Worm (Caenorhabditis elegans) whole organism, L2 larva: ENCODE data around the gene msp-113.
A peak's percentile ranks its signal among the peaks of the same experiment; 100 is the strongest.
"Not testable (repeated sequence)": the region's sequence is repeated elsewhere in the genome, so short reads cannot be mapped to it uniquely, and the experiment has no call there.

Experiments
- F13H6.1 ChIP-seq: sonication (generic microtip); optimal IDR thresholded peaks from 2 replicates; lab custom pipeline; 2016; ENCODE audit warnings: missing genetic modification characterization, missing compliant biosample characterization
- Y55F3AM.14 ChIP-seq: fragments of 200-800 bp; sonication (Bioruptor generic); optimal IDR thresholded peaks from 2 replicates; lab custom pipeline; 2018; ENCODE audit warnings: mild to moderate bottlenecking, missing genetic modification characterization, missing compliant biosample characterization
- ZK546.5 ChIP-seq: sonication (generic microtip); optimal IDR thresholded peaks from 2 replicates; lab custom pipeline; 2017; ENCODE audit warnings: missing biosample characterization, missing genetic modification characterization
- aly-2 ChIP-seq: fragments of 150-350 bp; optimal IDR thresholded peaks from 2 replicates; lab custom pipeline; 2014; ENCODE audit warnings: missing biosample characterization, missing genetic modification characterization
- ama-1 ChIP-seq: fragments of 150-350 bp; optimal IDR thresholded peaks from 2 replicates; lab custom pipeline; 2018; ENCODE audit warnings: inconsistent platforms
- crh-2 ChIP-seq: sonication (generic microtip); optimal IDR thresholded peaks from 2 replicates; lab custom pipeline; 2017; ENCODE audit warnings: missing biosample characterization, missing genetic modification characterization
- egl-27 ChIP-seq: sonication (generic microtip); optimal IDR thresholded peaks from 3 replicates; lab custom pipeline; 2017; ENCODE audit warnings: missing biosample characterization, missing genetic modification reagents, missing genetic modification characterization
- elt-3 ChIP-seq: sonication (generic microtip); optimal IDR thresholded peaks from 2 replicates; lab custom pipeline; 2017; ENCODE audit warnings: missing biosample characterization, missing genetic modification characterization
- gmeb-1 ChIP-seq: fragments of 150-350 bp; optimal IDR thresholded peaks from 2 replicates; lab custom pipeline; 2014; ENCODE audit warnings: missing biosample characterization, missing genetic modification characterization
- lin-11 ChIP-seq: fragments of 150-350 bp; sonication (generic microtip); optimal IDR thresholded peaks from 2 replicates; lab custom pipeline; 2014; ENCODE audit warnings: missing biosample characterization, missing genetic modification characterization, inconsistent platforms, mixed read lengths
- lin-13 ChIP-seq: fragments of 150-350 bp; optimal IDR thresholded peaks from 2 replicates; lab custom pipeline; 2014; ENCODE audit warnings: missing biosample characterization, missing genetic modification reagents, missing genetic modification characterization
- lin-39 ChIP-seq: fragments of 150-350 bp; optimal IDR thresholded peaks from 2 replicates; lab custom pipeline; 2014; ENCODE audit warnings: missing biosample characterization, missing genetic modification reagents, missing genetic modification characterization
- mab-5 ChIP-seq: fragments of 150-350 bp; optimal IDR thresholded peaks from 2 replicates; lab custom pipeline; 2014; ENCODE audit warnings: missing biosample characterization, missing genetic modification characterization
- mbf-1 ChIP-seq: sonication (generic microtip); optimal IDR thresholded peaks from 2 replicates; lab custom pipeline; 2017; ENCODE audit warnings: missing biosample characterization, missing genetic modification characterization
- mdl-1 ChIP-seq, 2 experiments: fragments of 150-350 bp in 1 of 2; sonication (generic microtip) in 1 of 2; optimal IDR thresholded peaks; 2 replicates each; lab custom pipeline; 2017; ENCODE audit warnings: missing biosample characterization in 2 of 2, missing genetic modification characterization in 2 of 2
- nhr-12 ChIP-seq: fragments of 150-350 bp; optimal IDR thresholded peaks from 2 replicates; lab custom pipeline; 2014; ENCODE audit warnings: missing biosample characterization, missing genetic modification characterization
- nhr-129 ChIP-seq: fragments of 150-350 bp; optimal IDR thresholded peaks from 2 replicates; lab custom pipeline; 2014; ENCODE audit warnings: missing biosample characterization, missing genetic modification characterization
- nhr-21 ChIP-seq: fragments of 150-350 bp; optimal IDR thresholded peaks from 2 replicates; lab custom pipeline; 2014; ENCODE audit warnings: missing biosample characterization, missing genetic modification characterization
- nhr-237 ChIP-seq: fragments of 150-350 bp; optimal IDR thresholded peaks from 2 replicates; lab custom pipeline; 2014; ENCODE audit warnings: missing biosample characterization, missing genetic modification characterization
- nhr-6 ChIP-seq: fragments of 150-350 bp; optimal IDR thresholded peaks from 2 replicates; lab custom pipeline; 2014; ENCODE audit warnings: missing biosample characterization, missing genetic modification characterization
- sma-3 ChIP-seq: sonication (generic microtip); optimal IDR thresholded peaks from 2 replicates; lab custom pipeline; 2016; ENCODE audit warnings: missing genetic modification reagents, missing genetic modification characterization, missing compliant biosample characterization
- sma-9 ChIP-seq, 2 experiments: fragments of 150-350 bp in 1 of 2; sonication (generic microtip) in 1 of 2; optimal IDR thresholded peaks; 2 replicates each; lab custom pipeline; 2014 to 2016; ENCODE audit warnings: missing genetic modification characterization in 2 of 2, mild to moderate bottlenecking in 1 of 2, missing biosample characterization in 1 of 2, missing compliant biosample characterization in 1 of 2, missing genetic modification reagents in 1 of 2, moderate library complexity in 1 of 2
- snpc-4 ChIP-seq: fragments of 150-350 bp; optimal IDR thresholded peaks from 2 replicates; lab custom pipeline; 2014; ENCODE audit warnings: missing biosample characterization, missing genetic modification characterization
- unc-39 ChIP-seq: fragments of 150-350 bp; optimal IDR thresholded peaks from 2 replicates; lab custom pipeline; 2014; ENCODE audit warnings: missing biosample characterization, missing genetic modification characterization
- ztf-1 ChIP-seq: fragments of 200-800 bp; sonication (Bioruptor generic); conservative IDR thresholded peaks from 2 replicates; pipeline ENCODE4 v1.3.6; 2022; ENCODE audit warnings: missing genetic modification characterization, missing compliant biosample characterization

Gene msp-113

DNA sequence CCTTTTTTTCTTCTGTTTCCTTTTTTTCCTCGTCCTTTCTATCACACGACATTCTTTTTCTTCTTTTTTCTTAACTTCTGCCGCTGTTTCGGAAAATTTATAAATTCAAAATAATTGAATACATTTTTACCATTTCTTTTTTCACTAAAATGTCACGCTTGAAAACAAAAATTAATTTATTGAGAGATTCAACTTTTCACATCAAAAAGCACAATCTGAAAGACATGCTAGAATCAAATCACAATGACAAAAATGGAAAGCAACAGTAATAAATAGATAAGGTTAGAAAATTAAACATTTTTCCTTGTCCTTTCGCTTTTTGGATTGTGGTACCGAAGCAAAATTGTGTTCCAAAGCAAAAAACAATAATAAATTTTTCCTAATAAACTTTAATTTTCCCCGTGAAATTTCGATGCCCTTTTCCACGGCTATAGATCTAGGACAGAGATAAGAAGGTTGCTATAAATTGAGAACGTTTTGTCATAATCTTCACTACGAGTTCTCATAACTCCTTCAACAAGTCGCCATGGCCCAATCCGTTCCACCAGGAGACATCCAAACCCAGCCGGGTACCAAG lies at the start of gene msp-113, which contains the start of gene ZK354.6:
Gene msp-113, plus strand, starts transcription at position 527 of the 577 bp plus-strand sequence.
Gene ZK354.6, minus strand, starts transcription at position 101 of the 577 bp plus-strand sequence.
- TF ChIP-seq sma-3 (GFP tag; lab: Kevin White, UChicago) (no peak), lin-11 (tag; lab: Kevin White, UChicago) (no peak), mab-5 (tag; lab: Kevin White, UChicago) (no peak), nhr-6 (no peak)

DNA sequence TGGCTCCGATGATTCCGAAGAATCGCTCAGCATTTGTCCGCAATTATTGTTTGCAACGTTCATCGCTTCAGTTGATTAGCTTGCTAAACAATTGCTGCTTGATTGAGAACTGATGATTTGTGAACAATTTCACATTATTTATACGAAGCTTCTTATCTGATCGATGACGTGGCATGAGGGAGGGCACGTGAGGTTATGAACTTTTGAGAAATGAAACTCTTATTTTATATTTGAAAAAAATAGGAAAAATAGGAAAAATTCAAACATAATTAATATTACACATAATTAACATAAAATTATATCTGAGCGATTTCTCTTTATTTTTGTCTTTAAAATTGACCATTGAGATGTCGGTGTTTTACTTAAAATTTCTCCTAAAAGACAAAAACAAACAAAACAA lies 43.1 kb upstream of the msp-113 start, which contains the start of gene F36H12.10:
Gene F36H12.10, minus strand, starts transcription at position 101 of the 400 bp plus-strand sequence.
- not testable (repeated sequence) for TF ChIP-seq snpc-4, elt-3, crh-2 (tag; lab: Kevin White, UChicago)

DNA sequence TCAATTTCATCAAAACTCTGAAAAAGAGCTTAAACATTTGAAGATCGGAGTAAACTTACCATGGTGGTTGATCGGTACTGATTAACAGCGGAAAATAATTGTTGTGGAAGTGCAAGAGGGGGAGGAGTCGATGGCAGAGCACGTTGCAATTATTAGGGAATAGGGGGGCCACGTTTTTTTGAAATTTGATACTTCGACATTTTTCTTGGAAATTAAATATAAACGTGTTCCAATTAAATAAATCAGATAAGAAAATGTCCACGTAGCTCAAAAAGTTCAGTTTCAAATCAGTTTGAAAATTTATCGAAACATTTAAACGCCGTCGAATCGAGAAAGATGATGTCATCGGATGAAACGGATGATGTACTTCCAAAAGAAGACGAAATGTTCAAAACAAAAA lies 41.0 kb upstream of the msp-113 start, which contains the start of gene F36H12.9:
Gene F36H12.9, plus strand, starts transcription at position 301 of the 400 bp plus-strand sequence.
- TF ChIP-seq aly-2 (tag; lab: Kevin White, UChicago); F13H6.1 (tag; lab: Kevin White, UChicago); ZK546.5: not testable (repeated sequence)

DNA sequence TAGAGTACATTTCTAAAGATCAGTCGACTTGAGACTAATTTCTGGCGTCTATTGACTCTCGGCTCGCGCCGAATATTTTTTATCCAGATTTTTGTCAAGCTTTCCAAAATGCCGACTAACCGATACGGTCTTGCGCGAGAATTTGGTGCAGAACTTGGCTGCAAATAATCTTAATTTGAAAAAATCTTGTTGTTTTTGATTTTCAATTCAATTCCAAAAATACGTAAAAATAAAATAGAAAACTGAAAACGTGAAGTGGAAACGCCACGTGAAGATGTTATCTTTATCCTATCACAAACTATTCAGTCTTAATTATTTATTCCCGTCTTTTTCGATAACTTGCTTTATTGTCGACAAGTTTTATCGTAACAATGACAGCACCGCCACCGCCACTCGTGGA lies 39.4 kb upstream of the msp-113 start, which contains the start of gene ttbk-2.1:
Gene ttbk-2.1, plus strand, starts transcription at position 301 of the 400 bp plus-strand sequence.
- TF ChIP-seq ztf-1 (GFP tag; lab: Robert Waterston, UW); nhr-12 (tag; lab: Kevin White, UChicago); nhr-21 (tag; lab: Kevin White, UChicago): not testable (repeated sequence)

DNA sequence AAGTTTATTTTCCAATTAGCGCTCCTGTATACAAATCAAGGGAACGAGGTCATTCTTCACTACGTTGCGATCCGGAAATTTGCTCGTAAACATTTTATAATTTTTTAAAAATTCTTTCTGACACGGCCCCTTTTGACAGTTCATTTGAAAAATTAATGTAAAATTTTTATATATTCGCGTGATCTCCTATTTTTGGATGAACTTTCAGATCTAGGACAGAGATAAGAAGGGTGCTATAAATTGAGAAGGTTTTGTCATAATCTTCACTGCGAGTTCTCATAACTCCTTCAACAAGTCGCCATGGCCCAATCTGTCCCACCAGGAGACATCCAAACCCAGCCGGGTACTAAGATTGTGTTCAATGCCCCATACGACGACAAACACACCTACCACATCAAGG lies 37.5 kb upstream of the msp-113 start, which contains the start of gene msp-19:
Gene msp-19, plus strand, starts transcription at position 301 of the 400 bp plus-strand sequence.
- TF ChIP-seq sma-3 (GFP tag; lab: Kevin White, UChicago); nhr-237 (tag; lab: Kevin White, UChicago); nhr-129 (tag; lab: Kevin White, UChicago): not testable (repeated sequence)

DNA sequence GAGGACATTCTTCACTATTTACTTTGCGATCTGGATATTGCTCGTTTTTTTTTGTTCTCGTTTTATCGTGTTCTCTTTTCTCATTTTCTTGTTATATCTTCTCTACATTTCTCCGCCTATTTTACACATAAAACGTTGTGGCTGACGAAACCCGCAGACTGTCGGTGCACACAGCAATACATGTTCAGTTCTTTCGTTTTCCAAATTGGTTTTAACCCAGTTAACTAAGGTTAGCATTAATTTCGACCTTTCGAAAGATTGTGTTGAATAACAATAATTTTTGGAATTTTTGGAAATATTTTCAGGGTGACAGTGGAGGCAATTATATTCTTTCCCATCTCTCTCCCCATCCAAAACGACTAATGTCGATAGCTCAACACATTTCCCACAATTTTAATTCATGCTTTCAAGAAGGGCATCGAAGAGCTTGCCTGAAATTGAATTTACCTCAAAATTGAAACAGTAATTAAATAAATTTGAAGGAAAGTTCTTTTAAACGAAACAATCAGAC lies 33.0 kb upstream of the msp-113 start:
- TF ChIP-seq snpc-4 (tag; lab: Kevin White, UChicago) (peak; percentile 68), ama-1 (lab: Kevin White, UChicago) (peak; percentile 61)

DNA sequence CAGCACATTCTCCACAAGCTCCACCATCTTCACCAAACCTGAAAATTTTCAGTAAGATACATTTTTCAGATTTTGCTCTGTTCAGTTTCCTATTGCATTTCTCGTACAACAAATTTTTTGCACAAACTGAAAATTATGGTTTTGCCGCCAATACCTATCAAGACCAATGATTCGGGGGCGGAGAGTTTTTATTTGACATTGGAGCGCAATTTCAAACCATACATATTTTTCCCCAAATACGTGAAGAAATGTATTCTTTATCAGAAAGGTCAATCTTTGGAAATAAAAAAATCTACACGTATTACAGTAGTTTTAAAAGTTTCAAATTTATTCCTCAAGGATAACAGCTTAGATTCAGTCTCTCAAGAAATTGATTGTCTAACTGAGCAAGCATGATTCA lies 31.3 kb upstream of the msp-113 start, which contains the start of gene F36H12.5:
Gene F36H12.5, plus strand, starts transcription at position 301 of the 400 bp plus-strand sequence.
- TF ChIP-seq nhr-12 (tag; lab: Kevin White, UChicago) (no peak), crh-2 (tag; lab: Kevin White, UChicago) (no peak), nhr-6 (no peak), Y55F3AM.14 (GFP tag; lab: Kevin White, UChicago) (no peak), gmeb-1 (no peak), lin-13 (GFP tag; lab: Kevin White, UChicago) (no peak), egl-27 (no peak), nhr-129 (tag; lab: Kevin White, UChicago) (no peak), aly-2 (tag; lab: Kevin White, UChicago) (no peak), mbf-1 (tag; lab: Kevin White, UChicago) (no peak), unc-39 (tag; lab: Kevin White, UChicago) (no peak), sma-9 (GFP tag; optimal IDR thresholded peaks at IDR 0.05; lab: Kevin White, UChicago) (no peak), sma-9 (tag; optimal IDR thresholded peaks at IDR 0.05; lab: Kevin White, UChicago) (no peak), lin-39 (no peak), ztf-1 (GFP tag; lab: Robert Waterston, UW) (no peak), mdl-1 (tag; optimal IDR thresholded peaks at IDR 0.05; lab: Kevin White, UChicago) (no peak), snpc-4 (tag; lab: Kevin White, UChicago) (no peak)
